Fruit fly (Drosophila melanogaster) whole organism, embryonic: ENCODE measurements around the gene PEK.

ENCODE experiments used
- CG10366 ChIP-seq: fragments of 200-800 bp; sonication (Bioruptor generic); IDR thresholded peaks from 2 replicates; pipeline ENCODE4 v1.3.6; 2022; ENCODE audit warnings: missing biosample characterization, missing genetic modification characterization
- CG13624 ChIP-seq: fragments of 200-800 bp; sonication (Bioruptor generic); optimal IDR thresholded peaks from 2 replicates; lab custom pipeline; 2016; ENCODE audit warnings: missing biosample characterization, missing genetic modification characterization
- CG16779 ChIP-seq: fragments of 200-800 bp; sonication (Bioruptor generic); IDR thresholded peaks from 2 replicates; pipeline ENCODE4 v1.3.6; 2022; ENCODE audit warnings: missing biosample characterization, missing genetic modification characterization
- CG31224 ChIP-seq: fragments of 200-800 bp; sonication (Bioruptor generic); IDR thresholded peaks from 2 replicates; pipeline ENCODE4 v1.3.6; 2022; ENCODE audit warnings: missing biosample characterization, missing genetic modification characterization
- CG9215 ChIP-seq: fragments of 200-800 bp; sonication (Bioruptor generic); IDR thresholded peaks from 2 replicates; pipeline ENCODE4 v1.3.6; 2022; ENCODE audit warnings: missing biosample characterization, missing genetic modification characterization
- Dll ChIP-seq: fragments of 200-800 bp; sonication (Bioruptor generic); IDR thresholded peaks from 4 replicates; pipeline ENCODE4 v1.3.6; 2022; ENCODE audit warnings: missing biosample characterization, missing genetic modification characterization; ENCODE audit not compliant: partially characterized antibody
- Hey ChIP-seq: fragments of 200-800 bp; sonication (Bioruptor generic); optimal IDR thresholded peaks from 3 replicates; lab custom pipeline; 2018; ENCODE audit warnings: missing biosample characterization, mild to moderate bottlenecking, missing genetic modification characterization
- Kr ChIP-seq: fragments of 200-800 bp; sonication (Bioruptor generic); optimal IDR thresholded peaks from 2 replicates; lab custom pipeline; 2017; ENCODE audit warnings: missing biosample characterization, mild to moderate bottlenecking, missing genetic modification characterization
- MESR4 ChIP-seq: fragments of 200-800 bp; sonication (Bioruptor generic); optimal IDR thresholded peaks from 2 replicates; lab custom pipeline; 2018; ENCODE audit warnings: missing biosample characterization, mild to moderate bottlenecking, missing genetic modification characterization, moderate library complexity
- ems ChIP-seq: fragments of 200-800 bp; sonication (Bioruptor generic); optimal IDR thresholded peaks from 3 replicates; lab custom pipeline; 2016; ENCODE audit warnings: missing biosample characterization, missing genetic modification characterization
- so ChIP-seq: fragments of 200-800 bp; sonication (Bioruptor generic); IDR thresholded peaks from 3 replicates; pipeline ENCODE4 v1.3.6; 2022; ENCODE audit warnings: missing biosample characterization, missing genetic modification characterization

DNA sequence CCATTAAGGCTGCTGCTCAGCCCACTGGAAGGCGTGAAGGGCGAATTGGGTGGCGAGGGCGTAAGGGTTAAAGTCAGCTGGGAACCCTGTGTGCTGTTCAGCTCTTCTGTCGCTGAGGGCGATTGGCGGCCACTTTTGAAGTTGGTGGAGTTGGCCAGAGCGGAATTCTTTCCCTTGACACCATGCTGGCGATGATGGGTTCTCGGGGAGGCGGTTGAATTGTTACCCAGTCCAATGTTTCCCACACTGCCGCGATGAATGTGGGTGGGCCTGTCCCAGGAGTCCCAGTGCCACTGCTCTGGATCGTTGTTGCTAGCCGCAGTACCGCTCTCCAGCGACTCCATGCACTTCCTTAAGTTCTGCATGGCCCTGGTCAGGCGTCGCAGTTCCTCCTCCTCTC is 18.2 kb upstream of the PEK start:
- TF ChIP-seq CG9215, result no peak
- TF ChIP-seq CG10366, result no peak
- TF ChIP-seq CG31224, result no peak
- TF ChIP-seq CG16779 (GFP tag; lab: Robert Waterston, UW), result no peak
- no peak for TF ChIP-seq CG13624 (GFP tag; lab: Kevin White, UChicago)
- TF ChIP-seq Hey, result no peak
- TF ChIP-seq Kr (GFP tag; lab: Kevin White, UChicago), result no peak
- no peak for TF ChIP-seq Dll (GFP tag; lab: Robert Waterston, UW)
- no peak for TF ChIP-seq MESR4 (GFP tag; lab: Kevin White, UChicago)
- no peak for TF ChIP-seq ems (GFP tag; lab: Kevin White, UChicago)
- TF ChIP-seq so, result no peak
